Worm (Caenorhabditis elegans): Measurements from ENCODE around the gene cnc-6.

DNA sequence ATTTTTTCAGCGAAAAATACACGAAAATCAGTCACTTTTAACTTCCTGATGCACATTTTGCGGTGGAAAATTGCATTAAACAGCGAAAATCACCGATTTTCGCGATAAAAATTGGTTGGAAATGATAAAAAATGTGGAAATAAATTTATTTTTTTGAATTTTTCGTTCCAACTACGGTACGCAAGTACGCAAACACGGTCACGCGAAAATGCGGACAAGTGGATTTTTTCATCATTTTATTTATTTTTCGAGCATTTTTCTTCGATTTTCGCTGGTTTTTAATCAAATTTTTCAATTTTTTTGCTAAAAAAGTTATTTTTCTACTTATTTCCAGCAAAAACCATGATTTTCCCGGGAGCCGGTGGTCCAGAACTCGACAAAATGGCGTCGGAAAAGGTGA is 14.1 kb downstream of the cnc-6 start, which contains the start of gene Y39A3CL.3:
- TF ChIP-seq sox-4 (tag; optimal IDR thresholded peaks at IDR 0.05) (no peak), pha-4 (tag; optimal IDR thresholded peaks at IDR 0.05) (no peak), zip-5 (tag; optimal IDR thresholded peaks at IDR 0.05) (no peak)
